Worm (Caenorhabditis elegans): Measurements from ENCODE around the gene T25C12.3.

DNA sequence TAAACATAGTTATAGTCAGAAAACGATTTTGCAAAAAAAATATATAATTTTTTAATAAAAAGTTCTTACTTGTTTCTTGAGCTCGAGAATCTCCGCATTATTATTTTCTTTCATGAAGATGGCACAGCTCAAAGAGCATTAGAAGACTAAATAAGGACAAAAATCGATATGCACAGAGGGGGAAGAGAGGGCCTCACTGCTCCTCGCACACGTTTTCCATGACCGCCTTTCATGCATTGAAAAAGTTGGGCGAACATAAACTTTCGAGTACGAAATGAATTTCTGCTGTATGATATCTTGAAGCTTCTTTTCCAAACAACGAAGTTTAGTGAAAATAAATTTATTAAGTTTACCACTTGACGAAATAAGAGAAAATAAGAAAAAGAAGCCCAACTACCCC is 11.4 kb upstream of the T25C12.3 start, which contains the start of gene ccdc-149:
- TF ChIP-seq ama-1 (optimal IDR thresholded peaks at IDR 0.05) (no peak), alr-1 (tag; optimal IDR thresholded peaks at IDR 0.05; ENCODE audit: borderline replicate concordance) (no peak), sptf-1 (tag; optimal IDR thresholded peaks at IDR 0.05) (no peak), mdl-1 (tag; optimal IDR thresholded peaks at IDR 0.05) (no peak), tbx-2 (tag; optimal IDR thresholded peaks at IDR 0.05) (no peak), ceh-90 (tag; optimal IDR thresholded peaks at IDR 0.05) (no peak), aly-2 (tag; optimal IDR thresholded peaks at IDR 0.05) (no peak), ces-1 (GFP tag; optimal IDR thresholded peaks at IDR 0.05) (no peak), tlp-1 (tag; optimal IDR thresholded peaks at IDR 0.05) (no peak), efl-1 (optimal IDR thresholded peaks at IDR 0.05) (no peak), efl-1 (GFP tag; optimal IDR thresholded peaks at IDR 0.05 in 1 of 2) (no peak), nhr-237 (tag; optimal IDR thresholded peaks at IDR 0.05) (no peak), blmp-1 (tag; optimal IDR thresholded peaks at IDR 0.05) (no peak), elt-3 (tag; optimal IDR thresholded peaks at IDR 0.05) (no peak)
